Worm (Caenorhabditis elegans) whole organism, L2 larva: ENCODE data around the gene W09D6.5.

Experiments
- C34F6.9 ChIP-seq: fragments of 150-350 bp; optimal IDR thresholded peaks from 2 replicates; lab custom pipeline; 2014; ENCODE audit warnings: missing biosample characterization, missing genetic modification characterization
- F13H6.1 ChIP-seq: sonication (generic microtip); optimal IDR thresholded peaks from 2 replicates; lab custom pipeline; 2016; ENCODE audit warnings: missing genetic modification characterization, missing compliant biosample characterization
- R02D3.7 ChIP-seq: fragments of 150-350 bp; optimal IDR thresholded peaks from 2 replicates; lab custom pipeline; 2014; ENCODE audit warnings: missing biosample characterization, missing genetic modification characterization
- ZK546.5 ChIP-seq: sonication (generic microtip); optimal IDR thresholded peaks from 2 replicates; lab custom pipeline; 2017; ENCODE audit warnings: missing biosample characterization, missing genetic modification characterization
- aly-2 ChIP-seq: fragments of 150-350 bp; optimal IDR thresholded peaks from 2 replicates; lab custom pipeline; 2014; ENCODE audit warnings: missing biosample characterization, missing genetic modification characterization
- ama-1 ChIP-seq: fragments of 150-350 bp; optimal IDR thresholded peaks from 2 replicates; lab custom pipeline; 2018; ENCODE audit warnings: inconsistent platforms
- blmp-1 ChIP-seq: sonication (generic microtip); optimal IDR thresholded peaks from 2 replicates; lab custom pipeline; 2017; ENCODE audit warnings: missing genetic modification characterization, mild to moderate bottlenecking, missing compliant biosample characterization, antibody characterized with exemption, moderate library complexity; ENCODE audit not compliant: insufficient read depth
- ceh-16 ChIP-seq: fragments of 150-350 bp; optimal IDR thresholded peaks from 2 replicates; lab custom pipeline; 2014; ENCODE audit warnings: missing biosample characterization, missing genetic modification characterization
- ceh-82 ChIP-seq: fragments of 150-350 bp; optimal IDR thresholded peaks from 2 replicates; lab custom pipeline; 2014; ENCODE audit warnings: missing biosample characterization, missing genetic modification characterization
- crh-2 ChIP-seq: sonication (generic microtip); optimal IDR thresholded peaks from 2 replicates; lab custom pipeline; 2017; ENCODE audit warnings: missing biosample characterization, missing genetic modification characterization
- dmd-4 ChIP-seq: sonication (generic microtip); optimal IDR thresholded peaks from 2 replicates; lab custom pipeline; 2017; ENCODE audit warnings: missing biosample characterization, missing genetic modification characterization
- egl-27 ChIP-seq: sonication (generic microtip); optimal IDR thresholded peaks from 3 replicates; lab custom pipeline; 2017; ENCODE audit warnings: missing biosample characterization, missing genetic modification reagents, missing genetic modification characterization
- elt-1 ChIP-seq: fragments of 150-350 bp; optimal IDR thresholded peaks from 2 replicates; lab custom pipeline; 2014; ENCODE audit warnings: missing biosample characterization, missing genetic modification characterization
- elt-3 ChIP-seq: sonication (generic microtip); optimal IDR thresholded peaks from 2 replicates; lab custom pipeline; 2017; ENCODE audit warnings: missing biosample characterization, missing genetic modification characterization
- fos-1 ChIP-seq: fragments of 150-350 bp; optimal IDR thresholded peaks from 2 replicates; lab custom pipeline; 2014; ENCODE audit warnings: missing biosample characterization, missing genetic modification characterization
- gmeb-1 ChIP-seq: fragments of 150-350 bp; optimal IDR thresholded peaks from 2 replicates; lab custom pipeline; 2014; ENCODE audit warnings: missing biosample characterization, missing genetic modification characterization
- lin-11 ChIP-seq: fragments of 150-350 bp; sonication (generic microtip); optimal IDR thresholded peaks from 2 replicates; lab custom pipeline; 2014; ENCODE audit warnings: missing biosample characterization, missing genetic modification characterization, inconsistent platforms, mixed read lengths
- lin-13 ChIP-seq: fragments of 150-350 bp; optimal IDR thresholded peaks from 2 replicates; lab custom pipeline; 2014; ENCODE audit warnings: missing biosample characterization, missing genetic modification reagents, missing genetic modification characterization
- lin-39 ChIP-seq: fragments of 150-350 bp; optimal IDR thresholded peaks from 2 replicates; lab custom pipeline; 2014; ENCODE audit warnings: missing biosample characterization, missing genetic modification reagents, missing genetic modification characterization
- lsy-2 ChIP-seq, 2 experiments: fragments of 150-350 bp in 1 of 2; sonication (generic microtip) in 1 of 2; optimal IDR thresholded peaks; 2 replicates each; lab custom pipeline; 2014 to 2017; ENCODE audit warnings: missing biosample characterization in 2 of 2, missing genetic modification characterization in 2 of 2
- mab-5 ChIP-seq: fragments of 150-350 bp; optimal IDR thresholded peaks from 2 replicates; lab custom pipeline; 2014; ENCODE audit warnings: missing biosample characterization, missing genetic modification characterization
- mbf-1 ChIP-seq: sonication (generic microtip); optimal IDR thresholded peaks from 2 replicates; lab custom pipeline; 2017; ENCODE audit warnings: missing biosample characterization, missing genetic modification characterization
- mdl-1 ChIP-seq, 2 experiments: fragments of 150-350 bp in 1 of 2; sonication (generic microtip) in 1 of 2; optimal IDR thresholded peaks; 2 replicates each; lab custom pipeline; 2017; ENCODE audit warnings: missing biosample characterization in 2 of 2, missing genetic modification characterization in 2 of 2
- nhr-10 ChIP-seq: sonication (generic microtip); optimal IDR thresholded peaks from 2 replicates; lab custom pipeline; 2017; ENCODE audit warnings: missing biosample characterization, missing genetic modification characterization
- nhr-11 ChIP-seq: fragments of 150-350 bp; optimal IDR thresholded peaks from 2 replicates; lab custom pipeline; 2014; ENCODE audit warnings: missing biosample characterization, missing genetic modification characterization
- nhr-12 ChIP-seq: fragments of 150-350 bp; optimal IDR thresholded peaks from 2 replicates; lab custom pipeline; 2014; ENCODE audit warnings: missing biosample characterization, missing genetic modification characterization
- nhr-129 ChIP-seq: fragments of 150-350 bp; optimal IDR thresholded peaks from 2 replicates; lab custom pipeline; 2014; ENCODE audit warnings: missing biosample characterization, missing genetic modification characterization
- nhr-21 ChIP-seq: fragments of 150-350 bp; optimal IDR thresholded peaks from 2 replicates; lab custom pipeline; 2014; ENCODE audit warnings: missing biosample characterization, missing genetic modification characterization
- nhr-23 ChIP-seq: fragments of 150-350 bp; optimal IDR thresholded peaks from 2 replicates; lab custom pipeline; 2014; ENCODE audit warnings: missing biosample characterization, missing genetic modification reagents, missing genetic modification characterization
- nhr-237 ChIP-seq: fragments of 150-350 bp; optimal IDR thresholded peaks from 2 replicates; lab custom pipeline; 2014; ENCODE audit warnings: missing biosample characterization, missing genetic modification characterization
- nhr-25 ChIP-seq: fragments of 150-350 bp; sonication (generic microtip); optimal IDR thresholded peaks from 3 replicates; lab custom pipeline; 2014; ENCODE audit warnings: missing biosample characterization, missing genetic modification characterization
- nhr-6 ChIP-seq: fragments of 150-350 bp; optimal IDR thresholded peaks from 2 replicates; lab custom pipeline; 2014; ENCODE audit warnings: missing biosample characterization, missing genetic modification characterization
- nhr-77 ChIP-seq: fragments of 150-350 bp; optimal IDR thresholded peaks from 2 replicates; lab custom pipeline; 2014; ENCODE audit warnings: missing biosample characterization, missing genetic modification characterization
- peb-1 ChIP-seq: fragments of 150-350 bp; optimal IDR thresholded peaks from 2 replicates; lab custom pipeline; 2014; ENCODE audit warnings: missing biosample characterization, missing genetic modification characterization
- sem-4 ChIP-seq: fragments of 150-350 bp; optimal IDR thresholded peaks from 2 replicates; lab custom pipeline; 2014; ENCODE audit warnings: missing biosample characterization, missing genetic modification reagents, missing genetic modification characterization
- skn-1 ChIP-seq: sonication (generic microtip); optimal IDR thresholded peaks from 2 replicates; lab custom pipeline; 2017; ENCODE audit warnings: missing biosample characterization, missing genetic modification characterization
- sma-3 ChIP-seq: sonication (generic microtip); optimal IDR thresholded peaks from 2 replicates; lab custom pipeline; 2016; ENCODE audit warnings: missing genetic modification reagents, missing genetic modification characterization, missing compliant biosample characterization
- snpc-4 ChIP-seq: fragments of 150-350 bp; optimal IDR thresholded peaks from 2 replicates; lab custom pipeline; 2014; ENCODE audit warnings: missing biosample characterization, missing genetic modification characterization
- unc-39 ChIP-seq: fragments of 150-350 bp; optimal IDR thresholded peaks from 2 replicates; lab custom pipeline; 2014; ENCODE audit warnings: missing biosample characterization, missing genetic modification characterization
- unc-55 ChIP-seq: fragments of 150-350 bp; sonication (generic microtip); optimal IDR thresholded peaks from 3 replicates; lab custom pipeline; 2014; ENCODE audit warnings: missing biosample characterization, missing genetic modification reagents, missing genetic modification characterization
- unc-62 ChIP-seq: fragments of 150-350 bp; optimal IDR thresholded peaks from 2 replicates; lab custom pipeline; 2014; ENCODE audit warnings: missing biosample characterization, missing genetic modification reagents, missing genetic modification characterization
- zag-1 ChIP-seq: fragments of 150-350 bp; optimal IDR thresholded peaks from 2 replicates; lab custom pipeline; 2014; ENCODE audit warnings: missing biosample characterization, missing genetic modification characterization
- ztf-1 ChIP-seq: fragments of 200-800 bp; sonication (Bioruptor generic); conservative IDR thresholded peaks from 2 replicates; pipeline ENCODE4 v1.3.6; 2022; ENCODE audit warnings: missing genetic modification characterization, missing compliant biosample characterization
- ztf-4 ChIP-seq: fragments of 150-350 bp; optimal IDR thresholded peaks from 2 replicates; lab custom pipeline; 2014; ENCODE audit warnings: missing biosample characterization, missing genetic modification characterization

Gene W09D6.5

DNA sequence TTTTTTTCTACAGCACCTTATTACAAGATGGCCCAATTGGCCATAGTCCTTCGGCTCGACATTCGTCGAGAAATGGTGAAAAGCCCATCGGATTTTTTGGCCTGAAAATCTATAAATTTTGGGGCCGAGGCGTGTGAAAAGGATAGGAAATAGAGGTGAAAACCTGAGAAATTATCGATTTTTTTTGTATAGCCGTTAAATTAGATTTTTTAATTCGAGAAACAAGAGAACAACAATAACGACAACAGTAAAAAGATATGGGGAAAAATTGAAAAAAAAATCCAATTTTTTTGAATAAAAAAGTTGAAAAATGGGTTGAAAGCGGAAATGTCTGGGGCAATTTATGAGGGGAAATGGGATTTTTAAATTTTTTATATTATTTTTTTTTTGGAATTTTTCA is 11.6 kb downstream of the W09D6.5 start, which contains the start of gene hmt-1:
Gene hmt-1 (minus strand): TSS at position 101 of the 400 bp plus-strand sequence.
- TF ChIP-seq unc-62 (GFP tag; lab: Kevin White, UChicago), result no peak
- no peak for TF ChIP-seq unc-39 (tag; lab: Kevin White, UChicago)
- no peak for TF ChIP-seq ama-1 (lab: Kevin White, UChicago)
- TF ChIP-seq nhr-6 (tag; lab: Kevin White, UChicago), result no peak
- no peak for TF ChIP-seq ZK546.5
- no peak for TF ChIP-seq ceh-82 (tag; lab: Kevin White, UChicago)
- TF ChIP-seq lin-11, result no peak
- no peak for TF ChIP-seq mdl-1 (tag; optimal IDR thresholded peaks at IDR 0.05; lab: Kevin White, UChicago)
- no peak for TF ChIP-seq C34F6.9 (tag; lab: Kevin White, UChicago)
- no peak for TF ChIP-seq skn-1 (tag; lab: Kevin White, UChicago)
- TF ChIP-seq mab-5, result no peak
- no peak for TF ChIP-seq nhr-23 (tag; lab: Kevin White, UChicago)
- no peak for TF ChIP-seq peb-1 (tag; lab: Kevin White, UChicago)
- TF ChIP-seq zag-1 (tag; lab: Kevin White, UChicago), result no peak
- no peak for TF ChIP-seq F13H6.1 (tag; lab: Kevin White, UChicago)
- no peak for TF ChIP-seq nhr-237 (tag; lab: Kevin White, UChicago)
- TF ChIP-seq nhr-25 (tag; lab: Kevin White, UChicago), result no peak
- TF ChIP-seq nhr-129 (tag; lab: Kevin White, UChicago), result no peak

DNA sequence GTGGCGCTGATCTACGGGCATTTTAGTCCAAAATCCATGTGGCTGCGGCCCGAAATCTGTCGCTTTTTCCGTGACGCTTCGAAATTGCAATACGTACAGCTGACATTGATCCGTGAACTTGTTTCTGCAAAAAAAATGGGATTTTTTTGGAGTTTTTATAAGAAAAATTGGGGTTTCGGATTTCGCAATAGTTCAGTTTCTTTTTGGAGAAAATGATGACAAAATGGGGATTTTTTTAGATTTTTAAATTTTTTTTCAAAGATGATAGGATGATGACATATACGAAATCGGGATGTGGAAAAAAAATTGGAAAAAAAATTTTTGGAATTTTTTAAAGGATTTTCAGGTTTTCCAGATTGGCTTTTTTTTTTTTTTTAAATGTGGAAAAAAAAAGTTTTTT is 13.0 kb downstream of the W09D6.5 start:
- no peak for TF ChIP-seq fos-1 (tag; lab: Kevin White, UChicago)
- TF ChIP-seq sem-4, result no peak
- TF ChIP-seq nhr-77 (tag; lab: Kevin White, UChicago), result no peak
- no peak for TF ChIP-seq nhr-129 (tag; lab: Kevin White, UChicago)
- TF ChIP-seq elt-3 (tag; lab: Kevin White, UChicago), result no peak
- no peak for TF ChIP-seq nhr-6 (tag; lab: Kevin White, UChicago)
- no peak for TF ChIP-seq lin-11
- TF ChIP-seq nhr-23 (tag; lab: Kevin White, UChicago), result no peak
- no peak for TF ChIP-seq unc-39 (tag; lab: Kevin White, UChicago)
- TF ChIP-seq sma-3 (GFP tag; lab: Kevin White, UChicago), result no peak
- TF ChIP-seq nhr-10 (tag; lab: Kevin White, UChicago), result no peak
- TF ChIP-seq ztf-4 (tag; lab: Kevin White, UChicago), result no peak
- no peak for TF ChIP-seq lin-39 (tag; lab: Kevin White, UChicago)
- TF ChIP-seq lin-13 (GFP tag; lab: Kevin White, UChicago), result no peak
- no peak for TF ChIP-seq egl-27

DNA sequence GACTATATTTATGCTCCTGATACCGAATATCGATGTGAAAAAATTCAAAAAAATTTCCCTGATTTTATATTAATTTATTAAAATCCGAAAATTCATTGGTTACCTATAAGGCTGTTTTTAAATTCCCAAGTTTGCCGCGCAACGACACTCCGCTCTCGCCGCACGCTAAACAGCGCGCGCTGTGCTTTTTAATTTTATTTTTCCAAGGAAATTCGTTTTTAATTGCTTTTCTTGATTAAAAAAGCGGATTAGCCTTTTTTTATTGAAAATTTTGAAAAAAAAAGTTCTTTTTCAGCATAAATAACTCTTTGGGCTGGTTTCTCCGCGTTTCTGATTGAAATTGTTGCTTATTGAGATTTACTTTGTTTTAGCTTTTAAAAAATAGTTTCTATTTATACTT is 19.0 kb downstream of the W09D6.5 start:
- no peak for TF ChIP-seq nhr-10 (tag; lab: Kevin White, UChicago)
- no peak for TF ChIP-seq nhr-77 (tag; lab: Kevin White, UChicago)
- no peak for TF ChIP-seq snpc-4 (tag; lab: Kevin White, UChicago)
- TF ChIP-seq nhr-25 (tag; lab: Kevin White, UChicago), result no peak
- TF ChIP-seq R02D3.7 (tag; lab: Kevin White, UChicago), result no peak
- TF ChIP-seq nhr-12 (tag; lab: Kevin White, UChicago), result no peak
- no peak for TF ChIP-seq nhr-6 (tag; lab: Kevin White, UChicago)

DNA sequence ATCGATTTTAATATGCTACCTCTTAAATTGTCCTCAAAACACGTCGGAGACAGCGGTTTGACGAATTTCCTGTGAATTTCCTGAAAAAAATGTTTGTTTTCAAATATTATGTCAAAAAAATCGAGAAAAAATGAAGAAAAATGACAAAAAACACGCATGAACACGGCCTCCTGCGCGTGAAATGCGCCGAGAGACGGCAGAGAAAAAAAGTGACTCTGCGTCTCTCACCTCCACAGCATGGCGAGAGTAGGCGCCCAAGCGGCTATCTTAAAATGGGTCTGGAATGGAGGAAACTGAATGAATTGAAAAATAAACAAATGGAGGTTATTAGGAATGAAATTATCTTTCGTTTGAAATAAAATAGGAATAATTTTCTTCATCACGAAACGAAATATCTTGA is 22.5 kb downstream of the W09D6.5 start:
- no peak for TF ChIP-seq skn-1 (tag; lab: Kevin White, UChicago)
- TF ChIP-seq lin-13 (GFP tag; lab: Kevin White, UChicago), result peak; percentile 75
- TF ChIP-seq ceh-82 (tag; lab: Kevin White, UChicago), result no peak
- TF ChIP-seq egl-27, result peak; percentile 64
- no peak for TF ChIP-seq aly-2 (tag; lab: Kevin White, UChicago)
- no peak for TF ChIP-seq unc-62 (GFP tag; lab: Kevin White, UChicago)
- no peak for TF ChIP-seq nhr-10 (tag; lab: Kevin White, UChicago)
- TF ChIP-seq elt-3 (tag; lab: Kevin White, UChicago), result no peak
- no peak for TF ChIP-seq ztf-1
- TF ChIP-seq nhr-12 (tag; lab: Kevin White, UChicago), result no peak
- peak; percentile 82 for TF ChIP-seq sma-3 (GFP tag; lab: Kevin White, UChicago)
- TF ChIP-seq nhr-237 (tag; lab: Kevin White, UChicago), result no peak
- TF ChIP-seq crh-2, result peak; percentile 14
- TF ChIP-seq lin-11, result peak; percentile 8
- peak; percentile 53 for TF ChIP-seq F13H6.1 (tag; lab: Kevin White, UChicago)
- no peak for TF ChIP-seq blmp-1 (tag; lab: Kevin White, UChicago)
- TF ChIP-seq ama-1 (lab: Kevin White, UChicago), result no peak
- TF ChIP-seq snpc-4 (tag; lab: Kevin White, UChicago), result no peak
- no peak for TF ChIP-seq ceh-16 (tag; lab: Kevin White, UChicago)
- no peak for TF ChIP-seq unc-39 (tag; lab: Kevin White, UChicago)
- no peak for TF ChIP-seq mbf-1 (tag; lab: Kevin White, UChicago)
- no peak for TF ChIP-seq nhr-11
- peak; percentile 69 for TF ChIP-seq unc-55 (GFP tag; lab: Kevin White, UChicago)
- no peak for TF ChIP-seq ztf-4 (tag; lab: Kevin White, UChicago)
- TF ChIP-seq gmeb-1 (tag; lab: Kevin White, UChicago), result peak; percentile 83
- peak; percentile 20 for TF ChIP-seq C34F6.9 (tag; lab: Kevin White, UChicago)
- TF ChIP-seq nhr-21 (tag; lab: Kevin White, UChicago), result peak; percentile 19
- TF ChIP-seq nhr-129 (tag; lab: Kevin White, UChicago), result peak; percentile 22
- no peak for TF ChIP-seq nhr-6 (tag; lab: Kevin White, UChicago)
- no peak for TF ChIP-seq fos-1 (tag; lab: Kevin White, UChicago)
- TF ChIP-seq elt-1 (tag; lab: Kevin White, UChicago), result no peak
- no peak for TF ChIP-seq dmd-4 (tag; lab: Kevin White, UChicago)
- peak; percentile 11 for TF ChIP-seq mab-5
- TF ChIP-seq sem-4, result no peak
- TF ChIP-seq nhr-25 (tag; lab: Kevin White, UChicago), result peak; percentile 61
- peak; percentile 77 to 82 for TF ChIP-seq lsy-2 (tag; optimal IDR thresholded peaks at IDR 0.05; lab: Kevin White, UChicago)
